Worm (Caenorhabditis elegans): ENCODE results near the gene eff-1.

Gene eff-1

ce11 chrII:8344803-8345202 lies 1.7 kb upstream of the eff-1 start:
- TF ChIP-seq nhr-23 (tag; optimal IDR thresholded peaks at IDR 0.05) (peak; percentile 4), nfya-1 (tag; optimal IDR thresholded peaks at IDR 0.05; ENCODE audit: insufficient read depth) (no peak), lsy-12 (tag; optimal IDR thresholded peaks at IDR 0.05) (no peak), unc-62 (GFP tag; optimal IDR thresholded peaks at IDR 0.05) (no peak)

ce11 chrII:8345613-8346012 lies 871 bp upstream of the eff-1 start:
- no peak for TF ChIP-seq fkh-2 (tag; optimal IDR thresholded peaks at IDR 0.05)
- TF ChIP-seq nhr-77 (tag; optimal IDR thresholded peaks at IDR 0.05): no peak
- no peak for TF ChIP-seq elt-2 (tag; optimal IDR thresholded peaks at IDR 0.05)
- TF ChIP-seq nhr-76 (tag; optimal IDR thresholded peaks at IDR 0.05): no peak
- peak; percentile 33 for TF ChIP-seq nhr-43 (tag; optimal IDR thresholded peaks at IDR 0.05; ENCODE audit: poor library complexity, severe bottlenecking)
- TF ChIP-seq ama-1 (optimal IDR thresholded peaks at IDR 0.05): no peak
- no peak for TF ChIP-seq zag-1 (tag; optimal IDR thresholded peaks at IDR 0.05)
- TF ChIP-seq ceh-16 (tag; optimal IDR thresholded peaks at IDR 0.05): no peak

- TF ChIP-seq pha-4 (tag; optimal IDR thresholded peaks at IDR 0.05) (no peak), ceh-82 (tag; optimal IDR thresholded peaks at IDR 0.05) (no peak), fos-1 (tag; optimal IDR thresholded peaks at IDR 0.05) (no peak), egl-5 (tag; optimal IDR thresholded peaks at IDR 0.05) (no peak), R02D3.7 (tag; optimal IDR thresholded peaks at IDR 0.05) (no peak), nfya-1 (tag; optimal IDR thresholded peaks at IDR 0.05; ENCODE audit: insufficient read depth) (peak; percentile 30), nhr-12 (tag; optimal IDR thresholded peaks at IDR 0.05) (no peak), elt-2 (tag; optimal IDR thresholded peaks at IDR 0.05) (no peak), lin-39 (tag; optimal IDR thresholded peaks at IDR 0.05) (peak; percentile 7), fkh-2 (tag; optimal IDR thresholded peaks at IDR 0.05) (no peak), unc-39 (tag; optimal IDR thresholded peaks at IDR 0.05) (no peak), elt-3 (tag; optimal IDR thresholded peaks at IDR 0.05) (no peak), hmg-11 (tag; optimal IDR thresholded peaks at IDR 0.05) (no peak)
Measured at ce11 chrII:8353288-8353687, 6.8 kb downstream of the eff-1 start.

ce11 chrII:8354233-8354750 lies 7.8 kb downstream of the eff-1 start, which contains the start of gene C26D10.6:
C26D10.6 (minus strand) TSS chrII:8354700.
- no peak for TF ChIP-seq nhr-25 (tag; optimal IDR thresholded peaks at IDR 0.05)
- TF ChIP-seq elt-1 (tag; optimal IDR thresholded peaks at IDR 0.05): peak; percentile 70
- TF ChIP-seq nhr-11 (tag; optimal IDR thresholded peaks at IDR 0.05): no peak

ce11 chrII:8358466-8358865 lies 12.0 kb downstream of the eff-1 start:
- TF ChIP-seq egl-5 (tag; optimal IDR thresholded peaks at IDR 0.05) (no peak), tbx-2 (tag; optimal IDR thresholded peaks at IDR 0.05) (no peak), hmg-11 (tag; optimal IDR thresholded peaks at IDR 0.05) (no peak), jun-1 (tag; optimal IDR thresholded peaks at IDR 0.05) (no peak), fkh-10 (GFP tag; optimal IDR thresholded peaks at IDR 0.05) (no peak), fkh-2 (tag; optimal IDR thresholded peaks at IDR 0.05) (no peak), daf-12 (tag; optimal IDR thresholded peaks at IDR 0.05) (no peak), elt-2 (tag; optimal IDR thresholded peaks at IDR 0.05) (no peak), nhr-43 (tag; optimal IDR thresholded peaks at IDR 0.05; ENCODE audit: poor library complexity, severe bottlenecking) (no peak), nhr-28 (tag; optimal IDR thresholded peaks at IDR 0.05) (no peak)

- TF ChIP-seq fos-1 (tag; optimal IDR thresholded peaks at IDR 0.05): no peak
- TF ChIP-seq nhr-25 (tag; optimal IDR thresholded peaks at IDR 0.05): peak; percentile 56
Measured at ce11 chrII:8359350-8359749, 12.9 kb downstream of the eff-1 start, which contains the start of gene col-77. col-77 (minus strand) TSS chrII:8359381.

ce11 chrII:8360453-8360852 lies 14.0 kb downstream of the eff-1 start, which contains the start of gene M195.2:
M195.2 (plus strand) TSS chrII:8360753.
- TF ChIP-seq sea-2 (GFP tag; optimal IDR thresholded peaks at IDR 0.05): no peak
- no peak for TF ChIP-seq nhr-12 (tag; optimal IDR thresholded peaks at IDR 0.05)
- no peak for TF ChIP-seq elt-2 (tag; optimal IDR thresholded peaks at IDR 0.05)
- TF ChIP-seq nhr-237 (tag; optimal IDR thresholded peaks at IDR 0.05): no peak
- no peak for TF ChIP-seq fkh-10 (GFP tag; optimal IDR thresholded peaks at IDR 0.05)
- TF ChIP-seq nhr-11 (tag; optimal IDR thresholded peaks at IDR 0.05): no peak
- TF ChIP-seq skn-1 (tag; optimal IDR thresholded peaks at IDR 0.05): no peak
